Fruit fly (Drosophila melanogaster): ENCODE measurements around the gene CG34165.
"Not testable (repeated sequence)": the region's sequence is repeated elsewhere in the genome, so short reads cannot be mapped to it uniquely, and the experiment has no call there.

- TF ChIP-seq Eip78C (GFP tag); acj6 (GFP tag; optimal IDR thresholded peaks at IDR 0.05); CG9139 (GFP tag; optimal IDR thresholded peaks at IDR 0.05); achi (GFP tag; optimal IDR thresholded peaks at IDR 0.05); CG1621 (tag; optimal IDR thresholded peaks at IDR 0.05); svp (GFP tag): not testable (repeated sequence)
Observed at dm6 chr2L:14735543-14735942, 22.0 kb downstream of the CG34165 start, which contains the start of gene CG31835.
